Fruit fly (Drosophila melanogaster) whole organism, embryonic: ENCODE results near the gene CG13024.
A peak's percentile ranks its signal among the peaks of the same experiment; 100 is the strongest.

Experiments
- CG10543 ChIP-seq: fragments of 200-800 bp; sonication (Bioruptor generic); optimal IDR thresholded peaks from 3 replicates; lab custom pipeline; 2017; ENCODE audit warnings: missing biosample characterization, mild to moderate bottlenecking, missing genetic modification characterization, moderate library complexity
- CG11723 ChIP-seq: fragments of 200-800 bp; sonication (Bioruptor generic); optimal IDR thresholded peaks from 2 replicates; lab custom pipeline; 2017; ENCODE audit warnings: missing biosample characterization, mild to moderate bottlenecking, missing genetic modification characterization
- CG12071 ChIP-seq: fragments of 200-800 bp; sonication (Bioruptor generic); optimal IDR thresholded peaks from 3 replicates; lab custom pipeline; 2018; ENCODE audit warnings: missing biosample characterization, mild to moderate bottlenecking, missing genetic modification characterization
- CG14441 ChIP-seq: fragments of 200-800 bp; sonication (Bioruptor generic); IDR thresholded peaks from 2 replicates; pipeline ENCODE4 v1.3.6; 2022; ENCODE audit warnings: missing biosample characterization, missing genetic modification characterization
- CG15696 ChIP-seq: fragments of 200-800 bp; sonication (Bioruptor generic); optimal IDR thresholded peaks from 2 replicates; lab custom pipeline; 2019; ENCODE audit warnings: missing biosample characterization, mild to moderate bottlenecking, missing genetic modification characterization, moderate library complexity
- CG2116 ChIP-seq: fragments of 200-800 bp; sonication (Bioruptor generic); optimal IDR thresholded peaks from 3 replicates; lab custom pipeline; 2018; ENCODE audit warnings: missing biosample characterization, mild to moderate bottlenecking, missing genetic modification characterization
- CG30020 ChIP-seq: fragments of 200-800 bp; optimal IDR thresholded peaks from 2 replicates; lab custom pipeline; 2019; ENCODE audit warnings: missing biosample characterization, mild to moderate bottlenecking, missing genetic modification characterization, moderate library complexity
- CG30403 ChIP-seq: fragments of 200-800 bp; sonication (Bioruptor generic); optimal IDR thresholded peaks from 3 replicates; lab custom pipeline; 2016; ENCODE audit warnings: missing biosample characterization, missing genetic modification characterization
- CG3281 ChIP-seq: fragments of 200-800 bp; sonication (Bioruptor generic); optimal IDR thresholded peaks from 3 replicates; lab custom pipeline; 2017; ENCODE audit warnings: missing biosample characterization, mild to moderate bottlenecking, missing genetic modification characterization
- CG33213 ChIP-seq: fragments of 200-800 bp; sonication (Bioruptor generic); optimal IDR thresholded peaks from 3 replicates; lab custom pipeline; 2016; ENCODE audit warnings: missing biosample characterization, missing genetic modification characterization
- CG4404 ChIP-seq: fragments of 200-800 bp; sonication (Bioruptor generic); IDR thresholded peaks from 2 replicates; pipeline ENCODE4 v1.3.6; 2022; ENCODE audit warnings: missing biosample characterization, missing genetic modification characterization
- CG4424 ChIP-seq: fragments of 200-800 bp; sonication (Bioruptor generic); optimal IDR thresholded peaks from 3 replicates; lab custom pipeline; 2016; ENCODE audit warnings: missing biosample characterization, missing genetic modification characterization
- CG4820 ChIP-seq: fragments of 200-800 bp; sonication (Bioruptor generic); optimal IDR thresholded peaks from 3 replicates; lab custom pipeline; 2016; ENCODE audit warnings: missing biosample characterization, missing genetic modification characterization
- CG6272 ChIP-seq: fragments of 200-800 bp; sonication (Bioruptor generic); IDR thresholded peaks from 2 replicates; pipeline ENCODE4 v1.3.6; 2022; ENCODE audit warnings: missing biosample characterization, missing genetic modification characterization
- CG6791 ChIP-seq: fragments of 200-800 bp; sonication (Bioruptor generic); IDR thresholded peaks from 3 replicates; pipeline ENCODE4 v1.3.6; 2022; ENCODE audit warnings: missing biosample characterization, missing genetic modification characterization; ENCODE audit not compliant: partially characterized antibody
- CG7357 ChIP-seq: fragments of 200-800 bp; sonication (Bioruptor generic); IDR thresholded peaks from 3 replicates; pipeline ENCODE4 v1.3.6; 2022; ENCODE audit warnings: missing biosample characterization, missing genetic modification characterization
- CG7963 ChIP-seq: fragments of 200-800 bp; sonication (Bioruptor generic); IDR thresholded peaks from 3 replicates; pipeline ENCODE4 v1.3.6; 2022; ENCODE audit warnings: missing biosample characterization, missing genetic modification characterization; ENCODE audit not compliant: partially characterized antibody
- CG8089 ChIP-seq: fragments of 200-800 bp; sonication (Bioruptor generic); optimal IDR thresholded peaks from 3 replicates; lab custom pipeline; 2016; ENCODE audit warnings: missing biosample characterization, missing genetic modification characterization
- CG8924 ChIP-seq: fragments of 200-800 bp; optimal IDR thresholded peaks from 3 replicates; lab custom pipeline; 2019; ENCODE audit warnings: missing biosample characterization, mild to moderate bottlenecking, missing genetic modification characterization, moderate library complexity
- CHES-1-like ChIP-seq: fragments of 200-800 bp; sonication (Bioruptor generic); optimal IDR thresholded peaks from 2 replicates; lab custom pipeline; 2016; ENCODE audit warnings: missing biosample characterization, missing genetic modification characterization
- D19B ChIP-seq: fragments of 200-800 bp; sonication (Bioruptor generic); optimal IDR thresholded peaks from 2 replicates; lab custom pipeline; 2017; ENCODE audit warnings: missing biosample characterization, mild to moderate bottlenecking, missing genetic modification characterization
- Dp ChIP-seq: fragments of 200-800 bp; sonication (Bioruptor generic); optimal IDR thresholded peaks from 2 replicates; lab custom pipeline; 2018; ENCODE audit warnings: missing biosample characterization, mild to moderate bottlenecking, missing genetic modification characterization, moderate library complexity
- E2f2 ChIP-seq: fragments of 200-800 bp; sonication (Bioruptor generic); IDR thresholded peaks from 2 replicates; pipeline ENCODE4 v1.3.6; 2022; ENCODE audit warnings: missing biosample characterization, missing genetic modification characterization
- HLH4C ChIP-seq: fragments of 200-800 bp; sonication (Bioruptor generic); IDR thresholded peaks from 3 replicates; pipeline ENCODE4 v1.3.6; 2022; ENCODE audit warnings: missing biosample characterization, missing genetic modification characterization; ENCODE audit not compliant: partially characterized antibody
- HLHmδ ChIP-seq: fragments of 200-800 bp; sonication (Bioruptor generic); optimal IDR thresholded peaks from 2 replicates; lab custom pipeline; 2018; ENCODE audit warnings: missing biosample characterization, mild to moderate bottlenecking, missing genetic modification characterization, moderate library complexity
- HmgZ ChIP-seq: fragments of 200-800 bp; sonication (Bioruptor generic); optimal IDR thresholded peaks from 2 replicates; lab custom pipeline; 2018; ENCODE audit warnings: missing biosample characterization, mild to moderate bottlenecking, missing genetic modification characterization
- Hmx ChIP-seq: fragments of 200-800 bp; sonication (Bioruptor generic); optimal IDR thresholded peaks from 2 replicates; lab custom pipeline; 2016; ENCODE audit warnings: missing biosample characterization, missing genetic modification characterization
- Hr51 ChIP-seq, 2 experiments: fragments of 200-800 bp; sonication (Bioruptor generic); optimal IDR thresholded peaks; 2 replicates in 1 of 2; 3 replicates in 1 of 2; lab custom pipeline; 2016 to 2018; ENCODE audit warnings: missing biosample characterization in 2 of 2, missing genetic modification characterization in 2 of 2, mild to moderate bottlenecking in 1 of 2, moderate library complexity in 1 of 2
- MBD-R2 ChIP-seq: fragments of 200-800 bp; sonication (Bioruptor generic); IDR thresholded peaks from 2 replicates; pipeline ENCODE4 v1.3.6; 2022; ENCODE audit warnings: missing biosample characterization, missing genetic modification characterization
- PHDP ChIP-seq: fragments of 200-800 bp; sonication (Bioruptor generic); optimal IDR thresholded peaks from 3 replicates; lab custom pipeline; 2018; ENCODE audit warnings: missing biosample characterization, mild to moderate bottlenecking, missing genetic modification characterization, moderate library complexity
- Rfx ChIP-seq: fragments of 200-800 bp; sonication (Bioruptor generic); IDR thresholded peaks from 2 replicates; pipeline ENCODE4 v1.3.6; 2022; ENCODE audit warnings: missing biosample characterization, missing genetic modification characterization
- Tbp ChIP-seq: fragments of >200 bp; optimal IDR thresholded peaks from 2 replicates; lab custom pipeline; 2018; ENCODE audit warnings: missing biosample characterization, missing genetic modification characterization
- ems ChIP-seq: fragments of 200-800 bp; sonication (Bioruptor generic); optimal IDR thresholded peaks from 3 replicates; lab custom pipeline; 2016; ENCODE audit warnings: missing biosample characterization, missing genetic modification characterization
- ewg ChIP-seq: fragments of 200-800 bp; sonication (Bioruptor generic); optimal IDR thresholded peaks from 3 replicates; lab custom pipeline; 2017; ENCODE audit warnings: mild to moderate bottlenecking, missing biosample characterization, missing genetic modification reagents, missing genetic modification characterization
- knrl ChIP-seq: fragments of 200-800 bp; sonication (Bioruptor generic); IDR thresholded peaks from 3 replicates; pipeline ENCODE4 v1.3.6; 2022; ENCODE audit warnings: missing biosample characterization, missing genetic modification characterization; ENCODE audit not compliant: partially characterized antibody
- lbe ChIP-seq: fragments of 200-800 bp; sonication (Bioruptor generic); optimal IDR thresholded peaks from 2 replicates; lab custom pipeline; 2016; ENCODE audit warnings: missing biosample characterization, mild to moderate bottlenecking, missing genetic modification characterization
- lilli ChIP-seq: fragments of 200-800 bp; sonication (Bioruptor generic); optimal IDR thresholded peaks from 3 replicates; lab custom pipeline; 2016; ENCODE audit warnings: missing biosample characterization, missing genetic modification characterization
- nerfin-1 ChIP-seq: fragments of 200-800 bp; sonication (Bioruptor generic); optimal IDR thresholded peaks from 3 replicates; lab custom pipeline; 2019; ENCODE audit warnings: missing biosample characterization, mild to moderate bottlenecking, missing genetic modification characterization, moderate library complexity
- nom ChIP-seq: fragments of 200-800 bp; sonication (Bioruptor generic); optimal IDR thresholded peaks from 2 replicates; lab custom pipeline; 2017; ENCODE audit warnings: missing biosample characterization, missing genetic modification characterization, mild to moderate bottlenecking, moderate library complexity, missing genetic modification reagents
- prd ChIP-seq, 3 experiments: fragments of >200 bp in 2 of 3; fragments of 200-800 bp in 1 of 3; sonication (Bioruptor generic) in 1 of 3; optimal IDR thresholded peaks in 2 of 3; IDR thresholded peaks in 1 of 3; 2 replicates in 2 of 3; 3 replicates in 1 of 3; pipeline versions ENCODE4 v1.3.6 to Lab custom; 2017 to 2022; ENCODE audit warnings: missing biosample characterization in 1 of 3, missing genetic modification characterization in 1 of 3
- pzg ChIP-seq: fragments of 200-800 bp; sonication (Bioruptor generic); optimal IDR thresholded peaks from 3 replicates; lab custom pipeline; 2018; ENCODE audit warnings: missing biosample characterization, mild to moderate bottlenecking, missing genetic modification characterization, moderate library complexity
- rib ChIP-seq: fragments of 200-800 bp; sonication (Bioruptor generic); IDR thresholded peaks from 2 replicates; pipeline ENCODE4 v1.3.6; 2022; ENCODE audit warnings: missing biosample characterization, missing genetic modification characterization
- row ChIP-seq: fragments of 200-800 bp; sonication (Bioruptor generic); IDR thresholded peaks from 3 replicates; pipeline ENCODE4 v1.3.6; 2022; ENCODE audit warnings: missing biosample characterization, missing genetic modification characterization
- trem ChIP-seq: fragments of 200-800 bp; optimal IDR thresholded peaks from 3 replicates; lab custom pipeline; 2019; ENCODE audit warnings: missing biosample characterization, mild to moderate bottlenecking, missing genetic modification characterization, moderate library complexity
- trh ChIP-seq: fragments of 200-800 bp; sonication (Bioruptor generic); optimal IDR thresholded peaks from 2 replicates; lab custom pipeline; 2016; ENCODE audit warnings: missing biosample characterization, missing genetic modification characterization
- tx ChIP-seq: fragments of 200-800 bp; sonication (Bioruptor generic); optimal IDR thresholded peaks from 2 replicates; lab custom pipeline; 2016; ENCODE audit warnings: missing biosample characterization, missing genetic modification characterization
- wor ChIP-seq: fragments of 200-800 bp; sonication (Bioruptor generic); IDR thresholded peaks from 2 replicates; pipeline ENCODE4 v1.3.6; 2022; ENCODE audit warnings: missing biosample characterization, missing genetic modification characterization
- zfh2 ChIP-seq: fragments of 200-800 bp; sonication (Bioruptor generic); optimal IDR thresholded peaks from 2 replicates; lab custom pipeline; 2016; ENCODE audit warnings: missing biosample characterization, missing genetic modification characterization

The CG13024 gene

dm6 chr3L:16844920-16845573 is 16.2 kb upstream of the CG13024 start, which contains the start of the genes kud and Zcchc7 (continued):
- TF ChIP-seq CHES-1-like (GFP tag; lab: Kevin White, UChicago) (peak; percentile 39), knrl (GFP tag; lab: Robert Waterston, UW) (no peak), CG6272 (GFP tag; lab: Robert Waterston, UW) (peak; percentile 20; the same call in 1 of the 2 replicates), ewg (GFP tag; lab: Kevin White, UChicago) (peak; percentile 64), CG14441 (GFP tag; lab: Robert Waterston, UW) (peak; percentile 22; the same call in 1 of the 2 replicates), CG15696 (peak; percentile 59), CG3281 (peak; percentile 64), Dp (GFP tag; lab: Kevin White, UChicago) (peak; percentile 20), trem (tag; lab: Kevin White, UChicago) (peak; percentile 70), CG11723 (peak; percentile 53), CG7963 (GFP tag; lab: Robert Waterston, UW) (0 out of 3 replicates have a peak, but pooled peaks have one; percentile 6), CG12071 (no peak), CG10543 (GFP tag; lab: Kevin White, UChicago) (peak; percentile 86), E2f2 (GFP tag; lab: Robert Waterston, UW) (peak; percentile 27; the same call in 1 of the 2 replicates), nom (GFP tag; lab: Kevin White, UChicago) (peak; percentile 22), trh (GFP tag; lab: Kevin White, UChicago) (no peak), Tbp (GFP tag; lab: Kevin White, UChicago) (peak; percentile 70), prd (optimal IDR thresholded peaks at IDR 0.05; lab: Kevin White, UChicago) (no peak), prd (GFP tag; IDR thresholded peaks at IDR 0.05; lab: Robert Waterston, UW) (peak; percentile 46; the same call in 1 of the 3 replicates), HLHmδ (GFP tag; lab: Kevin White, UChicago) (no peak), pzg (GFP tag; lab: Kevin White, UChicago) (peak; percentile 47), CG30020 (tag; lab: Kevin White, UChicago) (peak; percentile 87), Rfx (GFP tag; lab: Robert Waterston, UW) (peak; percentile 71), rib (GFP tag; lab: Robert Waterston, UW) (no peak), CG8089 (GFP tag; lab: Kevin White, UChicago) (no peak), CG7357 (no peak), MBD-R2 (GFP tag; lab: Robert Waterston, UW) (peak; percentile 39; the same call in 1 of the 2 replicates), wor (no peak), zfh2 (GFP tag; lab: Kevin White, UChicago) (peak; percentile 74), nerfin-1 (tag; lab: Kevin White, UChicago) (peak; percentile 56), D19B (peak; percentile 23), CG4424 (GFP tag; lab: Kevin White, UChicago) (peak; percentile 52), CG33213 (GFP tag; lab: Kevin White, UChicago) (peak; percentile 9), lbe (GFP tag; lab: Kevin White, UChicago) (peak; percentile 43), CG8924 (peak; percentile 69), Hr51 (GFP tag; optimal IDR thresholded peaks at IDR 0.05; lab: Kevin White, UChicago) (peak in 1 of 2 experiments; percentile 59), HmgZ (tag; lab: Kevin White, UChicago) (peak; percentile 20), CG4404 (peak; percentile 16; the same call in 1 of the 2 replicates), Hmx (GFP tag; lab: Kevin White, UChicago) (no peak), HLH4C (GFP tag; lab: Robert Waterston, UW) (peak; percentile 63; the same call in 2 of the 3 replicates), row (GFP tag; lab: Robert Waterston, UW) (peak; percentile 89), PHDP (peak; percentile 61), CG2116 (GFP tag; lab: Kevin White, UChicago) (peak; percentile 99), ems (GFP tag; lab: Kevin White, UChicago) (peak; percentile 42), lilli (GFP tag; lab: Kevin White, UChicago) (peak; percentile 80), CG4820 (GFP tag; lab: Kevin White, UChicago) (peak; percentile 97), tx (GFP tag; lab: Kevin White, UChicago) (peak; percentile 43), CG6791 (GFP tag; lab: Robert Waterston, UW) (no peak; the same call in 2 of the 3 replicates), CG30403 (GFP tag; lab: Kevin White, UChicago) (peak; percentile 77)
